Fruit fly (Drosophila melanogaster) whole organism, embryonic: ENCODE results near the gene Orp8.

Experiments
- Atf6 ChIP-seq: fragments of 200-800 bp; sonication (Bioruptor generic); IDR thresholded peaks from 2 replicates; pipeline ENCODE4 v1.3.6; 2022; ENCODE audit warnings: missing biosample characterization, missing genetic modification characterization
- Awh ChIP-seq: fragments of 200-800 bp; sonication (Bioruptor generic); IDR thresholded peaks from 2 replicates; pipeline ENCODE4, ENCODE4 v1.3.6; 2022; ENCODE audit warnings: missing biosample characterization, missing genetic modification characterization
- Bgb ChIP-seq: fragments of 200-800 bp; sonication (Bioruptor generic); IDR thresholded peaks from 2 replicates; pipeline ENCODE4 v1.3.6; 2022; ENCODE audit warnings: missing biosample characterization, missing genetic modification characterization; ENCODE audit not compliant: partially characterized antibody
- Blimp-1 ChIP-seq: fragments of 200-800 bp; sonication (Bioruptor generic); optimal IDR thresholded peaks from 3 replicates; lab custom pipeline; 2018; ENCODE audit warnings: missing biosample characterization, missing genetic modification characterization, mild to moderate bottlenecking, moderate library complexity, missing genetic modification reagents
- CG12071 ChIP-seq: fragments of 200-800 bp; sonication (Bioruptor generic); optimal IDR thresholded peaks from 3 replicates; lab custom pipeline; 2018; ENCODE audit warnings: missing biosample characterization, mild to moderate bottlenecking, missing genetic modification characterization
- CG12942 ChIP-seq: fragments of 200-800 bp; sonication (Bioruptor generic); optimal IDR thresholded peaks from 3 replicates; lab custom pipeline; 2016; ENCODE audit warnings: missing biosample characterization, missing genetic modification characterization
- CG13424 ChIP-seq: fragments of 200-800 bp; sonication (Bioruptor generic); optimal IDR thresholded peaks from 2 replicates; lab custom pipeline; 2019; ENCODE audit warnings: missing biosample characterization, mild to moderate bottlenecking, missing genetic modification characterization, moderate library complexity
- CG14014 ChIP-seq: fragments of 200-800 bp; sonication (Bioruptor generic); IDR thresholded peaks from 2 replicates; pipeline ENCODE4 v1.3.6; 2022; ENCODE audit warnings: missing biosample characterization, missing genetic modification characterization
- CG14441 ChIP-seq: fragments of 200-800 bp; sonication (Bioruptor generic); IDR thresholded peaks from 2 replicates; pipeline ENCODE4 v1.3.6; 2022; ENCODE audit warnings: missing biosample characterization, missing genetic modification characterization
- CG15514 ChIP-seq: fragments of 200-800 bp; sonication (Bioruptor generic); optimal IDR thresholded peaks from 3 replicates; lab custom pipeline; 2017; ENCODE audit warnings: missing biosample characterization, missing genetic modification characterization, mild to moderate bottlenecking, moderate library complexity, missing genetic modification reagents
- CG17361 ChIP-seq: fragments of 200-800 bp; sonication (Bioruptor generic); IDR thresholded peaks from 3 replicates; pipeline ENCODE4 v1.3.6; 2022; ENCODE audit warnings: missing biosample characterization, missing genetic modification characterization
- CG1792 ChIP-seq: fragments of 200-800 bp; sonication (Bioruptor generic); optimal IDR thresholded peaks from 2 replicates; lab custom pipeline; 2016; ENCODE audit warnings: missing biosample characterization, missing genetic modification characterization
- CG18619 ChIP-seq: fragments of 200-800 bp; sonication (Bioruptor generic); optimal IDR thresholded peaks from 3 replicates; lab custom pipeline; 2017; ENCODE audit warnings: missing biosample characterization, mild to moderate bottlenecking, missing genetic modification characterization
- CG2678 ChIP-seq: fragments of 200-800 bp; sonication (Bioruptor generic); optimal IDR thresholded peaks from 3 replicates; lab custom pipeline; 2019; ENCODE audit warnings: missing biosample characterization, mild to moderate bottlenecking, missing genetic modification characterization, moderate library complexity
- CG30431 ChIP-seq: fragments of 200-800 bp; sonication (Bioruptor generic); optimal IDR thresholded peaks from 2 replicates; lab custom pipeline; 2017; ENCODE audit warnings: missing biosample characterization, missing genetic modification characterization
- CG31224 ChIP-seq: fragments of 200-800 bp; sonication (Bioruptor generic); IDR thresholded peaks from 2 replicates; pipeline ENCODE4 v1.3.6; 2022; ENCODE audit warnings: missing biosample characterization, missing genetic modification characterization
- CG3281 ChIP-seq: fragments of 200-800 bp; sonication (Bioruptor generic); optimal IDR thresholded peaks from 3 replicates; lab custom pipeline; 2017; ENCODE audit warnings: missing biosample characterization, mild to moderate bottlenecking, missing genetic modification characterization
- CG6254 ChIP-seq: fragments of 200-800 bp; sonication (Bioruptor generic); optimal IDR thresholded peaks from 3 replicates; lab custom pipeline; 2017; ENCODE audit warnings: mild to moderate bottlenecking, missing biosample characterization, missing genetic modification reagents, missing genetic modification characterization
- CG7372 ChIP-seq: fragments of 200-800 bp; sonication (Bioruptor generic); IDR thresholded peaks from 2 replicates; pipeline ENCODE4 v1.3.6; 2022; ENCODE audit warnings: missing biosample characterization, missing genetic modification characterization
- CG8290 ChIP-seq, 3 experiments: fragments of 200-800 bp; sonication (Bioruptor generic); optimal IDR thresholded peaks; 2 replicates each; lab custom pipeline; 2016 to 2019; ENCODE audit warnings: missing biosample characterization in 3 of 3, missing genetic modification characterization in 3 of 3, mild to moderate bottlenecking in 2 of 3, moderate library complexity in 1 of 3
- Dfd ChIP-seq, 2 experiments: fragments of >200 bp; optimal IDR thresholded peaks; 2 replicates each; lab custom pipeline; 2017; ENCODE audit warnings: missing biosample characterization in 2 of 2, missing genetic modification characterization in 2 of 2
- Dip2 ChIP-seq: fragments of 200-800 bp; sonication (Bioruptor generic); IDR thresholded peaks from 2 replicates; pipeline ENCODE4 v1.3.6; 2022; ENCODE audit warnings: missing biosample characterization, missing genetic modification characterization
- Dp ChIP-seq: fragments of 200-800 bp; sonication (Bioruptor generic); optimal IDR thresholded peaks from 2 replicates; lab custom pipeline; 2018; ENCODE audit warnings: missing biosample characterization, mild to moderate bottlenecking, missing genetic modification characterization, moderate library complexity
- Ets65A ChIP-seq: fragments of 200-800 bp; sonication (Bioruptor generic); peaks from one replicate; lab custom pipeline; 2016; ENCODE audit warnings: missing biosample characterization, missing genetic modification characterization
- Fer3 ChIP-seq: fragments of 200-800 bp; sonication (Bioruptor generic); optimal IDR thresholded peaks from 2 replicates; lab custom pipeline; 2018; ENCODE audit warnings: missing biosample characterization, mild to moderate bottlenecking, missing genetic modification characterization, moderate library complexity
- HHEX ChIP-seq: fragments of 200-800 bp; sonication (Bioruptor generic); optimal IDR thresholded peaks from 3 replicates; lab custom pipeline; 2017; ENCODE audit warnings: missing biosample characterization, mild to moderate bottlenecking, missing genetic modification characterization, missing genetic modification reagents
- Hsf ChIP-seq: fragments of 200-800 bp; sonication (Bioruptor generic); optimal IDR thresholded peaks from 3 replicates; lab custom pipeline; 2016; ENCODE audit warnings: missing biosample characterization, missing genetic modification characterization
- Med ChIP-seq: fragments of 200-800 bp; sonication (Bioruptor generic); peaks from one replicate; lab custom pipeline; 2016; ENCODE audit warnings: missing biosample characterization, missing genetic modification characterization, mild to moderate bottlenecking, inconsistent platforms, moderate library complexity
- Meics ChIP-seq: fragments of 200-800 bp; sonication (Bioruptor generic); optimal IDR thresholded peaks from 2 replicates; lab custom pipeline; 2017; ENCODE audit warnings: missing biosample characterization, mild to moderate bottlenecking, missing genetic modification characterization
- Neu2 ChIP-seq: fragments of 200-800 bp; sonication (Bioruptor generic); optimal IDR thresholded peaks from 3 replicates; lab custom pipeline; 2016; ENCODE audit warnings: missing biosample characterization, missing genetic modification characterization, borderline replicate concordance
- Nf-YB ChIP-seq: fragments of 200-800 bp; sonication (Bioruptor generic); optimal IDR thresholded peaks from 3 replicates; lab custom pipeline; 2019; ENCODE audit warnings: missing biosample characterization, mild to moderate bottlenecking, missing genetic modification characterization, moderate library complexity
- Oaz ChIP-seq: fragments of 200-800 bp; sonication (Bioruptor generic); IDR thresholded peaks from 2 replicates; pipeline ENCODE4 v1.3.6; 2022; ENCODE audit warnings: missing biosample characterization, missing genetic modification characterization
- Rfx ChIP-seq: fragments of 200-800 bp; sonication (Bioruptor generic); IDR thresholded peaks from 2 replicates; pipeline ENCODE4 v1.3.6; 2022; ENCODE audit warnings: missing biosample characterization, missing genetic modification characterization
- Rx ChIP-seq: fragments of 200-800 bp; sonication (Bioruptor generic); IDR thresholded peaks from 2 replicates; pipeline ENCODE4 v1.3.6; 2022; ENCODE audit warnings: missing biosample characterization, missing genetic modification characterization
- ab ChIP-seq: fragments of 200-800 bp; sonication (Bioruptor generic); optimal IDR thresholded peaks from 2 replicates; lab custom pipeline; 2016; ENCODE audit warnings: missing biosample characterization, missing genetic modification characterization
- bcd ChIP-seq: fragments of 200-800 bp; sonication (Bioruptor generic); optimal IDR thresholded peaks from 2 replicates; lab custom pipeline; 2017; ENCODE audit warnings: missing biosample characterization, mild to moderate bottlenecking, missing genetic modification characterization
- ems ChIP-seq: fragments of 200-800 bp; sonication (Bioruptor generic); optimal IDR thresholded peaks from 3 replicates; lab custom pipeline; 2016; ENCODE audit warnings: missing biosample characterization, missing genetic modification characterization
- eyg ChIP-seq: fragments of 200-800 bp; sonication (Bioruptor generic); optimal IDR thresholded peaks from 3 replicates; lab custom pipeline; 2016; ENCODE audit warnings: missing biosample characterization, missing genetic modification characterization
- fd96Cb ChIP-seq: fragments of 200-800 bp; sonication (Bioruptor generic); optimal IDR thresholded peaks from 2 replicates; lab custom pipeline; 2018; ENCODE audit warnings: missing biosample characterization, mild to moderate bottlenecking, missing genetic modification characterization, moderate library complexity
- fru ChIP-seq: fragments of >200 bp; optimal IDR thresholded peaks from 2 replicates; lab custom pipeline; 2017
- kah ChIP-seq: fragments of 200-800 bp; sonication (Bioruptor generic); optimal IDR thresholded peaks from 2 replicates; lab custom pipeline; 2018; ENCODE audit warnings: missing biosample characterization, mild to moderate bottlenecking, missing genetic modification characterization
- maf-S ChIP-seq: fragments of 200-800 bp; sonication (Bioruptor generic); optimal IDR thresholded peaks from 2 replicates; lab custom pipeline; 2016; ENCODE audit warnings: missing biosample characterization, missing genetic modification characterization
- nerfin-1 ChIP-seq: fragments of 200-800 bp; sonication (Bioruptor generic); optimal IDR thresholded peaks from 3 replicates; lab custom pipeline; 2019; ENCODE audit warnings: missing biosample characterization, mild to moderate bottlenecking, missing genetic modification characterization, moderate library complexity
- nmo ChIP-seq: fragments of 200-800 bp; sonication (Bioruptor generic); optimal IDR thresholded peaks from 2 replicates; lab custom pipeline; 2018; ENCODE audit warnings: missing biosample characterization, mild to moderate bottlenecking, missing genetic modification characterization, moderate library complexity
- odd ChIP-seq: fragments of 200-800 bp; sonication (Bioruptor generic); optimal IDR thresholded peaks from 2 replicates; lab custom pipeline; 2017; ENCODE audit warnings: missing biosample characterization, mild to moderate bottlenecking, missing genetic modification characterization
- psq ChIP-seq: fragments of 200-800 bp; sonication (Bioruptor generic); optimal IDR thresholded peaks from 2 replicates; lab custom pipeline; 2017; ENCODE audit warnings: missing biosample characterization, missing genetic modification characterization
- rib ChIP-seq: fragments of 200-800 bp; sonication (Bioruptor generic); IDR thresholded peaks from 2 replicates; pipeline ENCODE4 v1.3.6; 2022; ENCODE audit warnings: missing biosample characterization, missing genetic modification characterization
- sens ChIP-seq: fragments of 200-800 bp; sonication (Bioruptor generic); peaks from one replicate; lab custom pipeline; 2016; ENCODE audit warnings: missing biosample characterization, missing genetic modification characterization
- slou ChIP-seq: fragments of 200-800 bp; sonication (Bioruptor generic); optimal IDR thresholded peaks from 3 replicates; lab custom pipeline; 2016; ENCODE audit warnings: missing biosample characterization, missing genetic modification characterization
- tin ChIP-seq: fragments of 200-800 bp; sonication (Bioruptor generic); optimal IDR thresholded peaks from 3 replicates; lab custom pipeline; 2016; ENCODE audit warnings: missing biosample characterization, missing genetic modification characterization
- vvl ChIP-seq: fragments of 200-800 bp; sonication (Bioruptor generic); IDR thresholded peaks from 2 replicates; pipeline ENCODE4 v1.3.6; 2022; ENCODE audit warnings: missing biosample characterization, missing genetic modification characterization
- z ChIP-seq: fragments of 200-800 bp; sonication (Bioruptor generic); IDR thresholded peaks from 3 replicates; pipeline ENCODE4 v1.3.6; 2022; ENCODE audit warnings: missing biosample characterization, missing genetic modification characterization

Gene Orp8

dm6 chr3R:20273568-20273967 lies 35.6 kb upstream of the Orp8 start (continued):
- TF ChIP-seq Awh (GFP tag; lab: Robert Waterston, UW) (0 out of 2 replicates have a peak, but pooled peaks have one; percentile 47), CG30431 (GFP tag; lab: Kevin White, UChicago) (no peak), Oaz (GFP tag; lab: Robert Waterston, UW) (no peak), maf-S (peak; percentile 31), CG12071 (peak; percentile 39), Med (peak; percentile 92), sens (GFP tag; lab: Kevin White, UChicago) (peak; percentile 69), CG14441 (peak; percentile 47), tin (GFP tag; lab: Kevin White, UChicago) (no peak), fd96Cb (tag; lab: Kevin White, UChicago) (no peak), nmo (GFP tag; lab: Kevin White, UChicago) (no peak), Atf6 (GFP tag; lab: Robert Waterston, UW) (peak; percentile 67), Fer3 (tag; lab: Kevin White, UChicago) (peak; percentile 8), bcd (GFP tag; lab: Kevin White, UChicago) (peak; percentile 9), CG14014 (GFP tag; lab: Robert Waterston, UW) (peak; percentile 61; the same call in 1 of the 2 replicates), vvl (GFP tag; lab: Robert Waterston, UW) (peak; percentile 66), CG17361 (GFP tag; lab: Robert Waterston, UW) (0 out of 3 replicates have a peak, but pooled peaks have one; percentile 12), CG12942 (GFP tag; lab: Kevin White, UChicago) (no peak), Hsf (GFP tag; lab: Kevin White, UChicago) (no peak), Bgb (GFP tag; lab: Robert Waterston, UW) (no peak), CG3281 (GFP tag; lab: Kevin White, UChicago) (peak; percentile 3), eyg (GFP tag; lab: Kevin White, UChicago) (peak; percentile 23), Blimp-1 (GFP tag; lab: Kevin White, UChicago) (peak; percentile 6), rib (peak; percentile 51; the same call in 1 of the 2 replicates), z (no peak), HHEX (GFP tag; lab: Kevin White, UChicago) (peak; percentile 34), Rfx (peak; percentile 61; the same call in 1 of the 2 replicates), fru (lab: Kevin White, UChicago) (no peak), Dp (no peak), ab (GFP tag; lab: Kevin White, UChicago) (no peak), ems (no peak), CG7372 (no peak), Meics (GFP tag; lab: Kevin White, UChicago) (peak; percentile 63), Rx (GFP tag; lab: Robert Waterston, UW) (no peak), odd (GFP tag; lab: Kevin White, UChicago) (peak; percentile 15), nerfin-1 (no peak), kah (GFP tag; lab: Kevin White, UChicago) (no peak), CG15514 (GFP tag; lab: Kevin White, UChicago) (peak; percentile 14), CG2678 (tag; lab: Kevin White, UChicago) (peak; percentile 30), CG13424 (tag; lab: Kevin White, UChicago) (no peak), Nf-YB (GFP tag; lab: Kevin White, UChicago) (no peak), Dfd (GFP tag; optimal IDR thresholded peaks at IDR 0.05; lab: Kevin White, UChicago) (no peak), CG31224 (no peak), CG6254 (GFP tag; lab: Kevin White, UChicago) (no peak), Ets65A (GFP tag; lab: Kevin White, UChicago) (no peak), Dip2 (no peak), CG8290 (GFP tag; optimal IDR thresholded peaks at IDR 0.05; lab: Kevin White, UChicago) (no peak), CG8290 (tag; optimal IDR thresholded peaks at IDR 0.05; lab: Kevin White, UChicago) (peak in 1 of 2 experiments; percentile 30), CG18619 (GFP tag; lab: Kevin White, UChicago) (no peak), psq (no peak), CG1792 (GFP tag; lab: Kevin White, UChicago) (peak; percentile 5), Neu2 (GFP tag; lab: Kevin White, UChicago) (no peak), slou (GFP tag; lab: Kevin White, UChicago) (no peak)
